Fruit fly (Drosophila melanogaster): ENCODE data around the gene CG9837.

Gene CG9837

dm6 chr3R:8801126-8801762, 12.1 kb downstream of the CG9837 start, which contains the start of the genes Pif1A, Pif1B and CCT7 (continued):
- TF ChIP-seq CG8632 (GFP tag; optimal IDR thresholded peaks at IDR 0.05) (no peak), Eip78C (GFP tag) (peak; percentile 77), dsx (GFP tag; optimal IDR thresholded peaks at IDR 0.05; ENCODE audit: poor library complexity, severe bottlenecking) (peak; percentile 64), CG15336 (GFP tag; IDR thresholded peaks at IDR 0.05) (no peak), Sox14 (GFP tag; optimal IDR thresholded peaks at IDR 0.05) (peak; percentile 31), CG11902 (GFP tag; optimal IDR thresholded peaks at IDR 0.05) (no peak), CG6163 (GFP tag; IDR thresholded peaks at IDR 0.05) (no peak), fd85E (GFP tag; optimal IDR thresholded peaks at IDR 0.05) (no peak), Hr4 (GFP tag; optimal IDR thresholded peaks at IDR 0.05) (no peak), fkh (GFP tag; optimal IDR thresholded peaks at IDR 0.05) (peak; percentile 21), spab (GFP tag; optimal IDR thresholded peaks at IDR 0.05) (no peak), dac (GFP tag; optimal IDR thresholded peaks at IDR 0.05) (no peak), CG8319 (GFP tag; optimal IDR thresholded peaks at IDR 0.05) (no peak), Met (GFP tag; optimal IDR thresholded peaks at IDR 0.05) (no peak)

dm6 chr3R:8799866-8800265, 13.5 kb downstream of the CG9837 start:
- TF ChIP-seq topi (GFP tag; optimal IDR thresholded peaks at IDR 0.05) (no peak), Ets96B (tag; optimal IDR thresholded peaks at IDR 0.05) (no peak), vri (GFP tag; optimal IDR thresholded peaks at IDR 0.05) (no peak), cyc (GFP tag; optimal IDR thresholded peaks at IDR 0.05) (no peak), CG3032 (tag; optimal IDR thresholded peaks at IDR 0.05) (no peak), svp (GFP tag) (peak; percentile 95), CG8632 (GFP tag; optimal IDR thresholded peaks at IDR 0.05) (no peak), Eip93F (GFP tag; optimal IDR thresholded peaks at IDR 0.05) (no peak), CG1621 (tag; optimal IDR thresholded peaks at IDR 0.05) (no peak), Eip78C (GFP tag) (peak; percentile 57)

- TF ChIP-seq CG34406 (GFP tag; optimal IDR thresholded peaks at IDR 0.05) (no peak), CG4318 (GFP tag; optimal IDR thresholded peaks at IDR 0.05) (no peak), spab (GFP tag; optimal IDR thresholded peaks at IDR 0.05) (no peak), CG16779 (tag; optimal IDR thresholded peaks at IDR 0.05) (no peak), vri (GFP tag; optimal IDR thresholded peaks at IDR 0.05) (no peak), CG7368 (GFP tag; optimal IDR thresholded peaks at IDR 0.05) (no peak), CG1621 (tag; optimal IDR thresholded peaks at IDR 0.05) (no peak), CG10631 (GFP tag; optimal IDR thresholded peaks at IDR 0.05) (no peak), CG11762 (GFP tag; optimal IDR thresholded peaks at IDR 0.05; ENCODE audit: insufficient read depth) (no peak)
Observed at dm6 chr3R:8798332-8798731, 15.0 kb downstream of the CG9837 start.

- TF ChIP-seq CG7368 (GFP tag; optimal IDR thresholded peaks at IDR 0.05) (no peak), Lpt (GFP tag; optimal IDR thresholded peaks at IDR 0.05) (no peak)
Observed at dm6 chr3R:8794384-8794783, 19.0 kb downstream of the CG9837 start, which contains the start of gene Ir85a. Gene Ir85a (plus strand): TSS chr3R:8794684.

- TF ChIP-seq CG9139 (GFP tag; optimal IDR thresholded peaks at IDR 0.05) (no peak), Sox14 (GFP tag; optimal IDR thresholded peaks at IDR 0.05) (no peak), CG34406 (GFP tag; optimal IDR thresholded peaks at IDR 0.05) (no peak), Eip78C (GFP tag) (peak; percentile 53), CG4318 (GFP tag; optimal IDR thresholded peaks at IDR 0.05) (no peak), dsx (GFP tag; optimal IDR thresholded peaks at IDR 0.05; ENCODE audit: poor library complexity, severe bottlenecking) (no peak)
Observed at dm6 chr3R:8793726-8794125, 19.7 kb downstream of the CG9837 start.

Data from whole organism, prepupa.